Fruit fly (Drosophila melanogaster): ENCODE data around the gene dnc.

The dnc gene

DNA sequence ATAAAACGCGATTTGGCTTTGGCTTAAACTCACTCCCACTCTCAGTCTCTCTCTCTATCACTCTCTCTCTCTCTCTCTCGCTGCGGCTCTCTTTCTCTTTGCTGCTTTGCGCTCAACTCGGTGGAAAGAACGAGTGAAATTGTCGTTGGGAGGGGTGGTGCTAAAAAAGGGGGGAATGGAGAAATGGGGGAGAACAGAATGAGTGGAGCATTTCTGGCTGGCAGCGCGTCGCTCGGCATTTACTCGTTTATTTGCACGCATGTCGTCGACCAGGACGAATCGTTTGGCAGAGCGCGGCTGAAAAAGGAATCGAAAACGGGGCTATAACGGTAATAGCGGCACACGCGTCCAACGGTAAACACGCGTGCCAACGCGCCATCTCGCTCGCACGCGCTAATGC is at the start of gene dnc:
TSS of gene dnc (plus strand) at position 248 of the 400 bp plus-strand sequence.
- no peak for TF ChIP-seq CTCF (optimal IDR thresholded peaks at IDR 0.05)
- no peak for TF ChIP-seq CG8478 (optimal IDR thresholded peaks at IDR 0.05)

DNA sequence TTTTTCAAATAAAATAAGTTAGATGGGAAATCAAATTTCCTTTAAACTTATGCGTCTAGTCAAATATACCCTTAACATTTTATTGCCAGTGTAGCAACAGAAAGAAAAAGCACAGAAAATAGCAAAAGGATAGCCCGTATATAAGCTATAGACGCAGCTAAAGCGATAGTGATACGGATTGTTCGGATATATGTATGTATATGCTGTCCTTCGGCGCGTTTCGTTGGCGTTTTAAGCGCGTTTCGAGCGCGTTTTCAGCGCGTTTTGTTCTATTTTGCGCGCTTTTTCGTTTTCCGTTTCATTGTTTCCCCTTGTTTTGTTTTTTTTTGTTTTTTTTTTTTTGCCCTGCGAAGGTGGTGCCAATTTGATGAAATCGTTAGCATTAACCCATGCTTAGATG is 48.7 kb upstream of the dnc start:
- no peak for TF ChIP-seq CTCF (optimal IDR thresholded peaks at IDR 0.05)
- no peak for TF ChIP-seq CG8478 (optimal IDR thresholded peaks at IDR 0.05)

DNA sequence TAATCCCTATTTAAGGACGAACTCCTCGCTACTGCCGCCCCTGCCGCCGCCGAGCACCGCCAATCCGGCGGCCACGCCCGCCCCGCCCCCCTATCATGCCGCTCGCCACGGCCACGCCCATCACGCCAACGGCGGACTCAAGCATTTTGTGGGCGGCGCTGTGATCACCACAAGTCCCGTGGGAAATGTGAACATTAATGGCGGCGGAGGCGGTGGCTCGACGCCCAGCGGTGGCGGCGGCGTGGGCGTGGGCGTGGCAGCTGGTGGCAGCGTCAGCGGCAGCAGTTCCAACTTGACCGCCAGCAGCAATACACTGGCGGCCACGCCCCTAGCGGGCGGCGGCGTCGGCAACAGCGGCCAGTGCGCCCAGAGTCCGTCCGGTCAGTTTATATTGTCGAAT is 44.3 kb upstream of the dnc start:
- TF ChIP-seq CG8478 (optimal IDR thresholded peaks at IDR 0.05) (no peak), CTCF (optimal IDR thresholded peaks at IDR 0.05) (no peak)

DNA sequence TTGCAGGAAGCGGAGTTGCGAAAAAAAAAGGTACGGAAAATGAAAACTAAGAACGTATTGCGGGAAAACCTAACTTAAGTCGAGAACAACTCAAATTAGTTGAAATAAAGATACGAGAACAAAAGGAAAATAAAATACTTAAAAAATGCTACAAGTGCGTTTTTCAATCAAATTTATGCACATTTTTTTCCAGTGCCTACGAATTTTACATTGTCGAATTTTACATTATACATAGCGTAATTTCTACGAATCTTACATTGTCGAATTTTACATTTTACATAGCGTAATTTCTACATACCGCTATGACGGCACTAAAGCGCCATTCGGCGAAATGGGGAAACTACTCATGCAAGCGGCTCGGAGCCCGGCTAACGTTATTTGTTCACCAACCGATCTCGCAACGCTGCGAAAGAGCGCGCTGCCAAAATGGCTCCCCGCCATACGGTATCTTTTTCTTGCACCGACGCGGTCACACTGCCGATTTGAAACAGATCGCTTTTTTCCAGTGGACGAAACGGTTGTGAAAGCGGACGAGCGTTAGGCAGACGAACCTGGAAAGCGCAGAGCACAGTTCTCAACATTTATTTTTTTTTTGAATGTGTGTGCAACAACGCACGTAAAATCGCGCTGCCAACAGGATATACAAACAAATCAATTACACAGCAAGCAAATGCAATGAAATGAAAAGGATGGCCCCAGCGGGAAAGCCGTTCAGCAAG is 41.7 kb upstream of the dnc start, which contains the start of gene N:
TSS of gene N (plus strand) at position 488 of the 719 bp plus-strand sequence.
- TF ChIP-seq CTCF (optimal IDR thresholded peaks at IDR 0.05): peak; percentile 98 to 99
- TF ChIP-seq CG8478 (optimal IDR thresholded peaks at IDR 0.05): no peak

DNA sequence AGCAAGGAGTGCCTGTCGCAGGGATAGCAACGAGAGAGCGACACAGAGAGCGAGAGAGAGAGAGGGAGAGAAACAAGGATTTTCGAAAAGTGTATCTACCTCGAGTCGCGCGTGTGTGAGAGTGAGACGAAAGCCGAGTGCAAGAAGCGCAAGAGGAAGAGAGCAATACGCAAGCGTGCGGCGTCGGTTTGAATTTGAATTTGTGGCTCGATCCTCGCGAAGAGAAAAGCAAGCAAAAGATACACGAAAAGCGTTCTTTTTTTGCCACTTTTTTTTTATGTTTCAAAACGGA is 41.2 kb upstream of the dnc start:
- TF ChIP-seq CG8478 (optimal IDR thresholded peaks at IDR 0.05): no peak
- no peak for TF ChIP-seq CTCF (optimal IDR thresholded peaks at IDR 0.05)

DNA sequence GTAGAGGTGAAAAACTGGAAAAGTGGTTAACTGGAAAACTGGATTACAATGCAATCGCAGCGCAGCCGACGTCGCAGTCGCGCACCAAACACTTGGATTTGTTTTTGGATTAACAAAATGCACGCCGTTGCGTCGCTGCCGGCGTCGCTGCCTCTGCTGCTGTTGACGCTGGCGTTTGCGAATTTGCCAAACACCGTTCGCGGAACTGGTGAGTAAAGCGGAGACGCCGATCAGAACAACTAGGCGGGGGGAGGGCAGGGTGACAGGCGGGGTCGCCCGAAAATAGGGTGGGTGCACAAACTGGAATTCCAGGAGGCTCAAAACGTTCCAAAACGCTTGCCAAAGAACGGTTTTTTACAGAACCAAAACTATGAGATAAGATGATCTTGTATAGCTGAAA is 40.6 kb upstream of the dnc start:
- TF ChIP-seq CG8478 (optimal IDR thresholded peaks at IDR 0.05) (no peak), CTCF (optimal IDR thresholded peaks at IDR 0.05) (no peak)

DNA sequence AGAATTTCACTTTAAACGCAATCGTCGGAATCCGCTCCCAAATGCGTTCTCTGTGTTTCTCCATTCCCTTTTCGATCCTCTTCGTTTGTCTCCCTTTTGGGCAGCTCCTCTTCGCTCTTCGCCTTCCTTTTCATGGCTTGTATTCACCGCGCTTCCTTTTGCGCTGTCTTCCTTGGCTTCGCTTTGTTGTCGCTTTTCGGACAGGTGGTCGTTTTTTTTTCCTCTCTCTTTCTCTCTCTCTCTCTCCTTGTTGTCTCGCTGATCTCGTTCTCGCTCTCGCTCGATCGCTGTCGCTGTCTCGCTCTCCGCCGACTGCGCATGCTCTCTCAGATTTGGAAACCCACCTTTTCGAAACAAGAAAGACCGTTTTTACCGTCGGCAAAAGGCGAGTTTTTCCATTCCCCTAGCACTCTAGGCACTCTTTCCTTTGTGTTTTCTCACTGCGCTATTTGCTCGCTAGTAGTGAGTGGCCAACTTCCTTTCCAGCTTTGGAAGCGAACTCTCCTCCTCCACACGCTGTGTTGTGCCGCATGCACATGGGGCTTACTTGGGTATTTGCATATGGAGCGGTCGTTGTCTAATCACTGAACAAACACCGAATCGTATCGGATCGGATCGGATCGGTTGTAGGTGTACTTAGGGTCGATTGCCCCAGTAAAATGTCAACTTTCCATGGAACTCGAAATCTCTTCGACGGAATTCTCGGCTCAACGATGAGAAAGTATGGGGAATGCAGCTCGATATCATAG is 39.7 kb upstream of the dnc start:
- TF ChIP-seq CTCF (optimal IDR thresholded peaks at IDR 0.05): no peak
- TF ChIP-seq CG8478 (optimal IDR thresholded peaks at IDR 0.05): no peak

DNA sequence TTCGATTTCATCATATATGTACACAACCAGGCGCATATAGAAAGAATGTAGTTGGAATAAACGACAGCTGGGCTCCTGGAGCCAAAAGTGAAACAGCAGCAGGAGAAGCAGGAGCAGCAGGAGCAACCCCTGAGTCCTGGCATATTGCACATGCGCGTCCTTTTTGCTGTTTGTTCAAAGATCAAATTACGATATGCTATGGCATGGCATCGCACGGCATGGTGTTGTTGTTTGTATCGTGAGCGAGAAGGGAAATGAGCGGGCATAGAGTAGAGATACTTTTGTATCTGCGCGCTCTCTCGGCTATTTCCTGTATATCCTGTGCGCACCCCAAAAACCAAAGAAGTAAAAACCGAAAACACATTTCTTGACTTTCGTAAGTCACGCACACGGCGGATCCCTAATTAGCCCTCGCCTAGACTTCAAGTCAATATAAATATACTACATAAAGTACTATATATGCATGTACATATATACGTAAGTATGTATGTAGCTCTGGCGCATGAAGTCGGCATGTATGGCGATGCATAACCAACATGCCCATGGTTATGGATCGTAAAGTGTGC is 38.3 kb upstream of the dnc start:
- TF ChIP-seq CTCF (optimal IDR thresholded peaks at IDR 0.05) (no peak), CG8478 (optimal IDR thresholded peaks at IDR 0.05) (no peak)

DNA sequence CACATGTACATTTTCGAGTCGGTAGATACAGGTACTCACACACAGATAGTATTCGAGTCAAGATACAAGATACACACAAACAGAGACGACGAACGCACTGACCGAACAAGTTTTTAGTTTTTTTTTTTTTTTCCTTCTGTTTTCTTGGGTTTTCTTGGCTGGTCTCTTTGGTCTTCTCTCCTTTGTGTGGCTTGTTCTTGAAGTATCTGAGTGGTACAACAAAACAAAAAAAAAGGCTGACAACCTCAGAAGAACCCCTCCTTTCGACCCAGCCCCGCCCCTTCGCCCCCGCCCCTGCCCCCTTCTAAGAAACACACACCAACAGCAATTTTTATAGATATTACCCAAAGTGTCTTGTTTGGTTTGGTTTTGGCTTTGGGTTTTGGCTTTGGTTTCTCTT is 36.3 kb upstream of the dnc start:
- TF ChIP-seq CTCF (optimal IDR thresholded peaks at IDR 0.05) (no peak), CG8478 (optimal IDR thresholded peaks at IDR 0.05) (no peak)

DNA sequence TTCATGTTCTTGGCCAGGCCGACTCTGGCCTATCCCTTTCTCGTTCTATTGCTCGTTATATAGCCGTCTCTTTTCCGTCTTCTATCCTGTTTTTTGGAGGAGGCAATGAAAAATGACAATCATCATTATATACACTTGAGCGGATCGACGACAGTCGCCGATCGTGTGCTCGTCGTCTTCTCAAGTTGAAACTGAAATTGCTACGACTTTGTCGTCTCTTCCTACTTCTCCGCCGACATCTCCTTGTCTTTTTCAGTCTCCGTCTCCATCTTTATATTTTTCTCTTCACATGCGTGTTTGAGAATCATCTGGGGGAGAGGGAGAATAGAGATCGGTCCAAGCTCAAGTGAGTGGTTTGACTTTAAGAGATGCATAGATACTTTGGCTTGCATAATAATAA is 35.4 kb upstream of the dnc start:
- no peak for TF ChIP-seq CTCF (optimal IDR thresholded peaks at IDR 0.05)
- TF ChIP-seq CG8478 (optimal IDR thresholded peaks at IDR 0.05): no peak

DNA sequence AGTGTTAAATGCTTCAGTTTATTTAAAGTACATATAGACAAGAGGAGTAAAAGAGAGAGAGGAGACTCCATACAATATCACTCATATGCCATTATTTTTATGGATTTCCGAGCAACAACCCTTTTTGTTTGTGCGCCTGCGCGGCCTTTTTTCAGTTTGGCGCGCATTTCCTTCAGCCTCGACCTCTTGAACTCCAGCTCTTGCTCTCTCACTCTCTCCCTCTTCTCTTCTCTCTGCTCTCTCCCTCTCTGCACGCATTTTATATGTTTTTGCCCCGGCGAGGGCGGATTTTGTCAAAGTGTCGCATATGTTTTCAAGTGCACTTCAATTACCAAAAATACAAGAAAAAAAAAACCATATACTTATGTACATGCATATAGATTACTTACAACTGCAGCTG is 34.1 kb upstream of the dnc start:
- no peak for TF ChIP-seq CTCF (optimal IDR thresholded peaks at IDR 0.05)
- TF ChIP-seq CG8478 (optimal IDR thresholded peaks at IDR 0.05): no peak

DNA sequence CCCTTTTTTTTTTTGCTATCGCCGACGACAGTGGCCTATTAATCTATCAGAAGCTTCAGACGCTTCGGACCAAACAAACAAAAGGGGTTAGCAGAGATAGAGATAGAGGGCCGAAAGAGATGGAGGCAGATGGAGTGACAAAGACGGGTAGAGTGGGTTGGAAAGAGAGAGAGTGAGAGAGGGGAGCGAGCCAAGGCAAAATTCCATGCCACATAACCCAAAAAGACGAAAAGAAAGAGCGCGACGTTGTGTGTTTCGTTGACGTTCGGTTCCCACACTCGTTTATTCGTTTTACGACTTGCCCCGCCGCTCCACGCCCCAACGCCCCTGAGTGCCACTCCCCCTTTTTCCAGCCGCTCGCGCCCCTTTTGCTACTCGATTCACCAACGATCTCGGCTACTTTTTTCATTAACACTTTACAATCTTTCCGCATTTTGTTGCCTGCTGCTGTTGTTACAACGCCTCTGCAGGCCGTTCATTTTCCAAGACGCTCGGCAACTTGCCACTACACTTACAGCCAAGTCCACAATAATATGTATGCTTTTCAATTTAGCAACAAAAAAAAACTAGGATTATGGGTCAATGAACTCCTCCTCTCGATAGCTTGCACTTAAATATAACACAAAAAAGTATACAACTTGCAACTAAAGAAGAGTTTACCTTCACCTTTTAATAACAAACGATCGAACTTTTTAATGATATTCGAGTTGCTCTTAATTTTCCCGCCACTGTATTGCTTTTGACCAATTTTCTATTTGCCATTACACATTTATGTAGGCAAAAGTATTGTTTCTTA is 32.8 kb upstream of the dnc start:
- no peak for TF ChIP-seq CG8478 (optimal IDR thresholded peaks at IDR 0.05)
- TF ChIP-seq CTCF (optimal IDR thresholded peaks at IDR 0.05): no peak

DNA sequence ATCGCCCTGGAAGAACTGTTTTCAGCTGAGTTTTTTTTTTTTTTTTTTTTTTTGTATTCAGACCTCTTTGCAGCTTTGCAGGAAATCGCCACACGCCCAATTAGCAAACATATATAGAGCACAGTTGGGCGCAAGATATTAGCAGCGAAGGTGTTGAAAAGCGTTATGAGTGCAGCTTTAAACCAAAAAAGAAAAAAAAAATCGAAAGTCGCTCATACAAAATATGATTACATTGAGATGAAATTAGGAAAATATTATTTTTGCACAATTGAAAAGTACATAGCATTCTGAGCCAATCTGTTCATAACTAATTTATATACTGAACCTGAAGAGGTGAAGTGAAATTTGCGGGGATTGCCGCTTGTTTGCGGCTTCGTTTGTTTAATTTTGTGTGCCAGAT is 29.2 kb upstream of the dnc start:
- no peak for TF ChIP-seq CG8478 (optimal IDR thresholded peaks at IDR 0.05)
- no peak for TF ChIP-seq CTCF (optimal IDR thresholded peaks at IDR 0.05)

DNA sequence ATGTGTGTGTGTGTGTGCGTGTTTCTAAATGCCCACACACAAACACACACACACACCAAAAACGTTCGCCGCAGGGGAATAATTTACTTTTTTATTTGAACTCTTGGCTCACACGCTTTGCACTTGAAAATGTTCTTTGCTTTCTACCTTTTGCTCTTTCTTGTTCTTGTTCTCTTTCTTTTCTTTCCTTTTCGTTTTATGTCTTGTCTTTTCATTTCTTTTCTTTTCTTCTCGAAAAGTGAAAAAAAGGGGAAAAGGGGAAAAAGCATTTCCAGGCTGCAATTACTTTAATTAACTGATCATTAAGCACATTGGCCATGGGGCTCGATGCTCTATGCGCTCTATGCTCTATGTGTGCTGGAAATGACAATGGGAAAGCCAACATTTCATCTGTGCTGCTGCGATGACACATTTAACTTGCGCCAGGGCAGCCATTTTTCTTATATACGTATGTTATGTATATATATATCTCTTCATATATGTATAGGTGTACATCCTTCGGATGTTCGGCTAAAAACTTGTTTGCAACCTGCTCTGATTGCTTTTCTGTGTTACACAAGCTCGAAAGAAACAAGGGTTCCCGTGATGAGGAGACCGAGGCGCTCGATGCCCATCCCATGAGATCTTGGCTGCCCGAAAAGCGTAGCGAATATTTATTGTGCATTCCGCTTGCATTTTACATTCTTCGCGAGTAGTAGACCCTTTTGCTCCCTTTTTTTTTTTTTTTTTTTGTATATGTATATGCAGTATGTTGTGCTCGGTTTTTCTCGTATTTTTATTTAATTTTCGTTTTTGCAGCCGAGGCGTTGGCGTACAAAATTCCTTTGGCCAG is 25.4 kb upstream of the dnc start:
- no peak for TF ChIP-seq CG8478 (optimal IDR thresholded peaks at IDR 0.05)
- no peak for TF ChIP-seq CTCF (optimal IDR thresholded peaks at IDR 0.05)

DNA sequence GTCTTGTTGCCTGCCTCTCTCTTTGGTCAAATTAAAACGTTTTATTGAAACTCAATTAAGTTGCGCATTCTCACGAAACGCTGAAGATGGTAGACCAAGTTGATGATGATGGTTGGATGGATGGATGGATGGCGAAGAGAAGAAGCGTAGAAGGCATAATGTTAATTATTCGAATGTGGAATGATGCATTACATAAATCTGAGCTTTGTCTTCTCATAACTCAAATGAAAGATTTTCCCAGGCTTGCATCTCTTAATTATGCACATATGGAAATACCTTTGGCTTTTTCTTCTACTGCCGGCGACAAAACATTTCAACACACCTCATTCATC is 24.8 kb upstream of the dnc start:
- TF ChIP-seq CG8478 (optimal IDR thresholded peaks at IDR 0.05): no peak
- TF ChIP-seq CTCF (optimal IDR thresholded peaks at IDR 0.05): no peak

Data from S2 (cell line).